Fruit fly (Drosophila melanogaster): Measurements from ENCODE around the gene CG12003.

The CG12003 gene

dm6 chr3L:1592822-1593452 lies 27.7 kb downstream of the CG12003 start (continued):
- TF ChIP-seq CG1024 (GFP tag; IDR thresholded peaks at IDR 0.05), result no peak
- 0 out of 3 replicates have a peak, but pooled peaks have one; percentile 8 for TF ChIP-seq CG7963 (GFP tag; IDR thresholded peaks at IDR 0.05; ENCODE audit: partially characterized antibody)
- TF ChIP-seq sens-2 (GFP tag; IDR thresholded peaks at IDR 0.05), result no peak
- peak; percentile 96 for TF ChIP-seq pros (GFP tag; optimal IDR thresholded peaks at IDR 0.05)
- no peak for TF ChIP-seq Eip74EF (GFP tag; optimal IDR thresholded peaks at IDR 0.05)
- TF ChIP-seq cas (GFP tag; IDR thresholded peaks at IDR 0.05), result no peak
- no peak for TF ChIP-seq mam (GFP tag; optimal IDR thresholded peaks at IDR 0.05)

dm6 chr3L:1602064-1602832 lies 37.1 kb downstream of the CG12003 start, which contains the start of gene CG12104:
Gene CG12104 (minus strand): TSS chr3L:1602674.
- no peak for TF ChIP-seq CG12744 (GFP tag; optimal IDR thresholded peaks at IDR 0.05)
- no peak for TF ChIP-seq vfl (GFP tag; optimal IDR thresholded peaks at IDR 0.05)
- peak; percentile 82 for TF ChIP-seq Myb (GFP tag; optimal IDR thresholded peaks at IDR 0.05)
- peak; percentile 44 for TF ChIP-seq gsb-n (tag; optimal IDR thresholded peaks at IDR 0.05)
- no peak for TF ChIP-seq CG11456 (GFP tag; IDR thresholded peaks at IDR 0.05)
- no peak for TF ChIP-seq ttk (GFP tag; IDR thresholded peaks at IDR 0.05)
- peak; percentile 88 for TF ChIP-seq CG10267 (tag; optimal IDR thresholded peaks at IDR 0.05)
- peak; percentile 30 for TF ChIP-seq CG8388 (GFP tag; optimal IDR thresholded peaks at IDR 0.05)
- TF ChIP-seq ATbp (GFP tag; optimal IDR thresholded peaks at IDR 0.05), result no peak
- TF ChIP-seq disco-r (GFP tag; optimal IDR thresholded peaks at IDR 0.05), result no peak
- no peak for TF ChIP-seq al (GFP tag; IDR thresholded peaks at IDR 0.05)
- peak; percentile 38 for TF ChIP-seq CG1233 (GFP tag; optimal IDR thresholded peaks at IDR 0.05)
- no peak for TF ChIP-seq CG12942 (GFP tag; optimal IDR thresholded peaks at IDR 0.05)
- TF ChIP-seq repo (GFP tag; optimal IDR thresholded peaks at IDR 0.05), result no peak
- no peak for TF ChIP-seq mam (GFP tag; optimal IDR thresholded peaks at IDR 0.05)
- peak; percentile 5 for TF ChIP-seq CTCF (GFP tag; optimal IDR thresholded peaks at IDR 0.05)
- TF ChIP-seq da (GFP tag; optimal IDR thresholded peaks at IDR 0.05), result no peak
- no peak for TF ChIP-seq HmgD (GFP tag; optimal IDR thresholded peaks at IDR 0.05)
- no peak for TF ChIP-seq jigr1 (GFP tag; IDR thresholded peaks at IDR 0.05)
- peak; percentile 55 for TF ChIP-seq CG34376 (GFP tag; optimal IDR thresholded peaks at IDR 0.05)
- TF ChIP-seq chn (GFP tag; optimal IDR thresholded peaks at IDR 0.05), result no peak
- TF ChIP-seq B-H1 (GFP tag; IDR thresholded peaks at IDR 0.05), result no peak
- TF ChIP-seq jumu (GFP tag; optimal IDR thresholded peaks at IDR 0.05), result no peak
- TF ChIP-seq Bgb (GFP tag; IDR thresholded peaks at IDR 0.05; ENCODE audit: partially characterized antibody), result peak; percentile 27; the same call in 1 of the 2 replicates
- peak; percentile 79 for TF ChIP-seq grn (GFP tag; optimal IDR thresholded peaks at IDR 0.05)
- no peak for TF ChIP-seq Atf6 (GFP tag; IDR thresholded peaks at IDR 0.05)
- TF ChIP-seq sd (tag; optimal IDR thresholded peaks at IDR 0.05), result no peak
- TF ChIP-seq dmrt11E (tag; optimal IDR thresholded peaks at IDR 0.05), result no peak
- TF ChIP-seq Asciz (GFP tag; optimal IDR thresholded peaks at IDR 0.05), result no peak
- TF ChIP-seq Fer1 (GFP tag; optimal IDR thresholded peaks at IDR 0.05), result peak; percentile 15
- no peak for TF ChIP-seq Mad (GFP tag; optimal IDR thresholded peaks at IDR 0.05)
- TF ChIP-seq Rx (GFP tag; IDR thresholded peaks at IDR 0.05), result no peak
- TF ChIP-seq CG6813 (GFP tag; optimal IDR thresholded peaks at IDR 0.05), result no peak
- peak; percentile 53 for TF ChIP-seq CG2116 (GFP tag; optimal IDR thresholded peaks at IDR 0.05)
- TF ChIP-seq CG31224 (GFP tag; IDR thresholded peaks at IDR 0.05), result no peak
- TF ChIP-seq CG33557 (GFP tag; optimal IDR thresholded peaks at IDR 0.05), result peak; percentile 64
- peak; percentile 27 for TF ChIP-seq CG1529 (GFP tag; optimal IDR thresholded peaks at IDR 0.05)
- TF ChIP-seq CkIIα-i1 (GFP tag; IDR thresholded peaks at IDR 0.05), result no peak
- no peak for TF ChIP-seq pfk (GFP tag; optimal IDR thresholded peaks at IDR 0.05)
- peak; percentile 96 for TF ChIP-seq GATAe (GFP tag; conservative IDR thresholded peaks at IDR 0.05)
- no peak for TF ChIP-seq CG9817 (tag; optimal IDR thresholded peaks at IDR 0.05)
- no peak for TF ChIP-seq CG11560 (tag; IDR thresholded peaks at IDR 0.05)

All from whole organism, embryonic.